Fruit fly (Drosophila melanogaster) whole organism, adult: ENCODE results near the gene CG15888.

Experiments
- CG11617 ChIP-seq: fragments of 200-800 bp; sonication (Bioruptor generic); optimal IDR thresholded peaks from 2 replicates; lab custom pipeline; 2017; ENCODE audit warnings: mild to moderate bottlenecking, missing biosample characterization, missing genetic modification reagents, missing genetic modification characterization
- CG12768 ChIP-seq: fragments of 200-800 bp; sonication (Bioruptor generic); optimal IDR thresholded peaks from 2 replicates; lab custom pipeline; 2017; ENCODE audit warnings: missing biosample characterization, missing genetic modification characterization, mild to moderate bottlenecking, moderate library complexity, missing genetic modification reagents
- CG5204 ChIP-seq: fragments of 200-800 bp; sonication (Bioruptor generic); optimal IDR thresholded peaks from 2 replicates; lab custom pipeline; 2016; ENCODE audit warnings: missing biosample characterization, missing genetic modification characterization
- Mnt ChIP-seq: fragments of 200-800 bp; sonication (Bioruptor generic); optimal IDR thresholded peaks from 2 replicates; lab custom pipeline; 2016; ENCODE audit warnings: missing biosample characterization, mild to moderate bottlenecking, missing genetic modification characterization
- cic ChIP-seq: fragments of 200-800 bp; sonication (Bioruptor generic); optimal IDR thresholded peaks from 2 replicates; lab custom pipeline; 2017; ENCODE audit warnings: missing biosample characterization, mild to moderate bottlenecking, missing genetic modification characterization, moderate library complexity
- kay ChIP-seq: fragments of 200-800 bp; sonication (Bioruptor generic); peaks from one replicate; lab custom pipeline; 2016; ENCODE audit warnings: missing biosample characterization, missing genetic modification characterization, borderline replicate concordance
- pad ChIP-seq: fragments of 200-800 bp; sonication (Bioruptor generic); optimal IDR thresholded peaks from 3 replicates; lab custom pipeline; 2017; ENCODE audit warnings: missing biosample characterization, missing genetic modification characterization, mild to moderate bottlenecking, moderate library complexity, missing genetic modification reagents
- toe ChIP-seq: fragments of 200-800 bp; sonication (Bioruptor generic); optimal IDR thresholded peaks from 2 replicates; lab custom pipeline; 2016; ENCODE audit warnings: missing biosample characterization, missing genetic modification characterization

- TF ChIP-seq cic (GFP tag; lab: Kevin White, UChicago): no peak
- TF ChIP-seq pad: no peak
- TF ChIP-seq CG5204 (GFP tag; lab: Kevin White, UChicago): no peak
- no peak for TF ChIP-seq CG12768 (GFP tag; lab: Kevin White, UChicago)
- TF ChIP-seq kay (GFP tag; lab: Kevin White, UChicago): no peak
- TF ChIP-seq Mnt: no peak
- no peak for TF ChIP-seq CG11617
- TF ChIP-seq toe (GFP tag; lab: Kevin White, UChicago): no peak
These were observed 20.3 kb upstream of the CG15888 start for dm6 chr3R:13306595-13306994.
